Worm (Caenorhabditis elegans): ENCODE results near the gene acdh-10.

acdh-10 gene

DNA sequence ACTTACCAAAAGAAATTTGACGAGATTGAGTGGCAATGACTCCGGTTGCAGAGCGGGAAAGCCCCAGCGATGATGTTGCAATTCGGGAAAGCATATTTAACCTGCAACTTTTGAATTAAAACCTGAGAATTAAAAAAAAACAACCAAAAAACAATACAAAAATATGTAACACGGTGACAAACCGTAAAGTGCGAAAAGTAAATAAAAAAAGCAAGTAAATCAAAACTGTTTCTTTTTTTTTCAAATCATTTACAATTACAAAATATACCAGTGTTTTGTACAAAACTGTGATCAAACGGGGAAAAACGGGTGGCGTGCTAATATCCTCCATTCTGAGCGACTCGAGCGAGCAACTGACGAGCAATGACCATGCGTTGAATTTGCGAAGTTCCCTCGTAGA is at the start of gene acdh-10:
Gene acdh-10 (minus strand): TSS at position 101 of the 400 bp plus-strand sequence.
- no peak for TF ChIP-seq sem-2 (GFP tag; optimal IDR thresholded peaks at IDR 0.05)
- TF ChIP-seq elt-3 (tag; optimal IDR thresholded peaks at IDR 0.05) = no peak
- TF ChIP-seq nhr-237 (tag; optimal IDR thresholded peaks at IDR 0.05) = no peak
- TF ChIP-seq lsy-2 (tag; optimal IDR thresholded peaks at IDR 0.05) = no peak
- no peak for TF ChIP-seq nhr-28 (tag; optimal IDR thresholded peaks at IDR 0.05)
- no peak for TF ChIP-seq ztf-11 (tag; optimal IDR thresholded peaks at IDR 0.05)
- no peak for TF ChIP-seq elt-1 (tag; optimal IDR thresholded peaks at IDR 0.05; ENCODE audit: borderline replicate concordance, insufficient read depth)
- TF ChIP-seq snpc-4 (tag; optimal IDR thresholded peaks at IDR 0.05) = no peak
- no peak for TF ChIP-seq cnd-1 (tag; optimal IDR thresholded peaks at IDR 0.05)
- TF ChIP-seq ceh-39 (tag; optimal IDR thresholded peaks at IDR 0.05) = no peak

DNA sequence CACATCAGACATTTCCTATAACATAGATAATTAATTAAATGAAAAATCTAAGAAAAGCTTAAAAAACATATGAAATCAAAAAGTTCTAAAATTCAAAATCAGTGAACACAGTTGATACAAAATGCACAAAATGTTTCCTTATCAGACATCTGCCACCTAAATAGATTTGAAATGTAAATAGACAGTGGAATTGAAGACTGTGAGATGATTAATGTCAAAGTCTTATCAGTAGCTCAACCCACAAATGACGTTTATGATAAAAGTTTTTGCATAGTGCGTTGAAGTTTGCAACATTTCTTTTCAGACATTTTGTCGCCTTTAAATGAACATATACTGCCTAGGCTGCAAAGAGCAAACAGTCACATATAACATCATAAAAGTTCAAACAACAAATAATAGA is 42.1 kb upstream of the acdh-10 start, which contains the start of gene Y40C7B.4:
Gene Y40C7B.4 (minus strand): TSS at position 19 of the 400 bp plus-strand sequence.
- no peak for TF ChIP-seq tbx-8 (GFP tag; optimal IDR thresholded peaks at IDR 0.05)
- TF ChIP-seq flh-1 (GFP tag; optimal IDR thresholded peaks at IDR 0.05) = no peak
- no peak for TF ChIP-seq mab-5 (tag; optimal IDR thresholded peaks at IDR 0.05)

DNA sequence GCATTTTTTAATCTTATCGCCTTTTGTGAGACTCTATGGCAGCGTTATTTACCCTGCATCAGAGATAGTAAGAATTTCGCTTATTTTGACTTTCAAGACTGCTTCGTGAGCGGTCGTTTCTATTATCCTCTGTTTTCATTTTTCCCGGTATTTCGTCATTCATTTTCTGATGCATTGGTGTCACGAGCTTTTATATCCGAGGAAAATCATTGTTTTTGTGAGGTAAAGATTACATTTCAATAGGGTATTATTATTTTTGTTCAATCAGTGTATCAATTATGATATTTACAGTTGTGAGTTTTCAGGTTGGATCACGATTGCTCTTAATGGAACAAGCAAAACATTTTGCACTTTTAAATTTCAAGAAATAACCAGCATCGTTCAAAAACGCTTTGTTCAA is 32.6 kb upstream of the acdh-10 start:
- TF ChIP-seq nhr-76 (tag; optimal IDR thresholded peaks at IDR 0.05) = no peak
- TF ChIP-seq ceh-39 (tag; optimal IDR thresholded peaks at IDR 0.05) = no peak
- no peak for TF ChIP-seq ztf-11 (tag; optimal IDR thresholded peaks at IDR 0.05)
- TF ChIP-seq lin-13 (tag; optimal IDR thresholded peaks at IDR 0.05) = no peak

DNA sequence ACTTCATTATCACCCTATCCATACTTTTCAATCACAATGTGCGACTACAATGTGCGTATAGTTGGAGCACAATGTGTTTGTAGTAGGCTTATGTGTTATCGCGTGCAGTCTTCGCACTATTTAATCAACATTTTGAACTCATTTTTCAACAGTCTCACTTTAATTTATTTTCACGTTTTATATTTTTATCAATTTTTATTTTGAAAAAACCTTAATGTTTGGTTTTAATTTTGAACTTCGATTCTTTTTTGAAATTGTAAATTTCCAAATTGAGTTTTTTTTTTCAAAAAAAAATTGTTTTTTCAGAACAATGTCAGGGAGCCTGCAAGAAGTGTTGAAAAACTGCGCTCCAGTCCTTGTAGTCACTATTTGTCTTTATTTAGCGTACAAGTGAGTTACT is 28.4 kb upstream of the acdh-10 start, which contains the start of gene T25G12.13:
Gene T25G12.13 (plus strand): TSS at position 301 of the 400 bp plus-strand sequence.
- TF ChIP-seq nhr-12 (tag; optimal IDR thresholded peaks at IDR 0.05) (no peak), elt-3 (tag; optimal IDR thresholded peaks at IDR 0.05) (no peak), ztf-11 (tag; optimal IDR thresholded peaks at IDR 0.05) (no peak), lsy-2 (tag; optimal IDR thresholded peaks at IDR 0.05) (no peak), hlh-1 (tag; optimal IDR thresholded peaks at IDR 0.05) (no peak), bed-3 (GFP tag; optimal IDR thresholded peaks at IDR 0.05) (no peak), snpc-4 (tag; optimal IDR thresholded peaks at IDR 0.05) (no peak), sptf-1 (tag; optimal IDR thresholded peaks at IDR 0.05) (no peak), cnd-1 (tag; optimal IDR thresholded peaks at IDR 0.05) (no peak), ham-2 (GFP tag; optimal IDR thresholded peaks at IDR 0.05) (no peak), ceh-39 (tag; optimal IDR thresholded peaks at IDR 0.05) (no peak), M03D4.4 (tag; optimal IDR thresholded peaks at IDR 0.05) (no peak), pha-4 (tag; optimal IDR thresholded peaks at IDR 0.05) (no peak), nhr-237 (tag; optimal IDR thresholded peaks at IDR 0.05) (no peak)

DNA sequence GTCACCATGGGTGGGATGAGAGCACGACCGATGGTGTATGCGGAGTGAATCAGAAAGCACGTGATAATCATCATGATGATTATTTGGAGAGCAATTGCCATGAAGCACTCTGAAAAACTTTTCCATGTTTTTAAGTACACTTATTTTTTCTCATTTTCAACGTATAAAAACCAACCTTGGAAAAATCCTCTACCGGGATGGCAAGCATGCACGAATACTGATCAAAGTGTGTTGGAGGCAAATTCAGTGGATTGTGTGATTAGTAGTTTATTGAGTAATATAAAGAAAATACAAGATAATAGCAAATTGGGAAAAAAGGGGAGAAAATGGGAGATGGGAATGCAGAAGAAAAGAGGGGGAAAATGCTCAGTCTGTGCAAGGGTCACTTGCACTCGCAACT is 22.7 kb upstream of the acdh-10 start, which contains the start of gene T25G12.11:
Gene T25G12.11 (minus strand): TSS at position 101 of the 400 bp plus-strand sequence.
- TF ChIP-seq nhr-28 (tag; optimal IDR thresholded peaks at IDR 0.05) (no peak), mls-2 (tag; optimal IDR thresholded peaks at IDR 0.05) (no peak), unc-39 (tag; optimal IDR thresholded peaks at IDR 0.05) (no peak), bed-3 (GFP tag; optimal IDR thresholded peaks at IDR 0.05) (no peak), pha-4 (tag; optimal IDR thresholded peaks at IDR 0.05) (no peak), lin-32 (GFP tag; optimal IDR thresholded peaks at IDR 0.05) (no peak), ceh-43 (GFP tag; optimal IDR thresholded peaks at IDR 0.05) (no peak), ceh-39 (tag; optimal IDR thresholded peaks at IDR 0.05) (no peak), lin-13 (tag; optimal IDR thresholded peaks at IDR 0.05) (no peak)

DNA sequence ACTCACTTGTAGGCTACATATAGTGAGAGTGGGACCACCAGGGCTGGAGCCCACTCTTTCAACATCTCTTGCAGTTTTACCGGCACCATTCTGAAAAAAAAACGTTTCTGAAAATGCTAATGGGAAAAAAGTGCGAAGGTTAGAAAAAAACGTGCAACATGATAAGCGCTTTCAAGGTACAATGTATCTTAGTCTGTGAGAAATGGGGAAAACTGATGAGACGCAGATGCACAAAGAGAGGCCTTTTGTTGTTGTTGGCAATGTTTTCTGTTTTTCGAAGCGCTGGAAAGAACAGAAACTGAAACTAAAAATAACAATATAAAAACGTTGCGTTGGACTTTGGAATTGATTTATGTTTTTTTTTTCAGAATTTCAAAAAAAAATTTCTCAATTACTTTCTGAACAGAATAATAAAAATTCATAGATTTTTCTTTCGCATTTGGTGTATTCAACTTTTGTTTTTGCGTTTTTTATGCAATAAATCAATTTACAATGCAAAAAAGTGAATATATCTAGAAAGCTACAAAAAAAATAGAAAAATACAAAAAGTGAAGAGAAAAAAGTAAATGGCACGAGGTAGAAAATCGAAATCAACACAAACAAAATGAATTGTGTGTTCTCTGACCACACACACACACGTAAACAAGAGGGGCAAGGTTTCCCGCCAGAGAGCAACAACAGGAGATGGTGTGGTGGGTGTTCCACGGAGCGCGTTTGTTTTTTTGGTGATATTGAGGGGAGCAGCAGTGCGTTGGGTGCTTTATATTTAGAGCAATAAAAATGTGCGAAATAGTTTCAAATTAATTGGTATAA is 21.3 kb upstream of the acdh-10 start, which contains the start of gene dhs-30:
Gene dhs-30 (minus strand): TSS at position 90 of the 813 bp plus-strand sequence.
- TF ChIP-seq ceh-83 (GFP tag; optimal IDR thresholded peaks at IDR 0.05) (no peak), nhr-2 (tag; optimal IDR thresholded peaks at IDR 0.05) (no peak), ham-2 (GFP tag; optimal IDR thresholded peaks at IDR 0.05) (no peak)

All from whole organism, mixed stage, embryonic.